Worm (Caenorhabditis elegans) whole organism, mixed stage, embryonic: Measurements from ENCODE around the gene ada-2.

ENCODE experiments used
- bed-3 ChIP-seq: fragments of 200-800 bp; sonication (Bioruptor generic); optimal IDR thresholded peaks from 3 replicates; lab custom pipeline; 2018; ENCODE audit warnings: mild to moderate bottlenecking, missing genetic modification characterization, moderate library complexity, missing compliant biosample characterization
- blmp-1 ChIP-seq: fragments of 150-350 bp; optimal IDR thresholded peaks from 2 replicates; lab custom pipeline; 2014; ENCODE audit warnings: missing biosample characterization, missing genetic modification characterization
- ceh-39 ChIP-seq: fragments of 150-350 bp; optimal IDR thresholded peaks from 2 replicates; lab custom pipeline; 2014; ENCODE audit warnings: missing biosample characterization, missing genetic modification characterization
- ceh-43 ChIP-seq: fragments of 200-800 bp; sonication (Bioruptor generic); optimal IDR thresholded peaks from 2 replicates; lab custom pipeline; 2018; ENCODE audit warnings: mild to moderate bottlenecking, missing genetic modification characterization, moderate library complexity, missing compliant biosample characterization
- ceh-83 ChIP-seq: fragments of 200-800 bp; sonication (Bioruptor generic); optimal IDR thresholded peaks from 2 replicates; lab custom pipeline; 2018; ENCODE audit warnings: mild to moderate bottlenecking, missing genetic modification characterization, missing compliant biosample characterization
- ces-1 ChIP-seq: fragments of 150-350 bp; optimal IDR thresholded peaks from 2 replicates; lab custom pipeline; 2014; ENCODE audit warnings: missing biosample characterization, missing genetic modification reagents, missing genetic modification characterization
- cnd-1 ChIP-seq: fragments of 200-800 bp; sonication (Bioruptor generic); optimal IDR thresholded peaks from 2 replicates; lab custom pipeline; 2018; ENCODE audit warnings: mild to moderate bottlenecking, missing genetic modification characterization, missing compliant biosample characterization
- drap-1 ChIP-seq: fragments of 200-800 bp; sonication (Bioruptor generic); optimal IDR thresholded peaks from 3 replicates; lab custom pipeline; 2018; ENCODE audit warnings: mild to moderate bottlenecking, missing genetic modification characterization, missing compliant biosample characterization
- elt-1 ChIP-seq: sonication (generic microtip); optimal IDR thresholded peaks from 2 replicates; lab custom pipeline; 2017; ENCODE audit warnings: missing genetic modification characterization, mild to moderate bottlenecking, missing compliant biosample characterization, antibody characterized with exemption, moderate library complexity, borderline replicate concordance; ENCODE audit not compliant: insufficient read depth
- elt-3 ChIP-seq: fragments of 150-350 bp; optimal IDR thresholded peaks from 2 replicates; lab custom pipeline; 2014; ENCODE audit warnings: missing biosample characterization, missing genetic modification characterization
- flh-1 ChIP-seq: fragments of 200-800 bp; sonication (Bioruptor generic); optimal IDR thresholded peaks from 2 replicates; lab custom pipeline; 2018; ENCODE audit warnings: mild to moderate bottlenecking, missing genetic modification characterization, moderate library complexity, missing compliant biosample characterization
- ham-2 ChIP-seq: fragments of 200-800 bp; sonication (Bioruptor generic); optimal IDR thresholded peaks from 2 replicates; lab custom pipeline; 2018; ENCODE audit warnings: mild to moderate bottlenecking, missing genetic modification characterization, missing compliant biosample characterization
- hlh-1 ChIP-seq: fragments of 150-350 bp; optimal IDR thresholded peaks from 2 replicates; lab custom pipeline; 2014; ENCODE audit warnings: missing biosample characterization, missing genetic modification reagents, missing genetic modification characterization
- lin-13 ChIP-seq: fragments of 150-350 bp; optimal IDR thresholded peaks from 2 replicates; lab custom pipeline; 2014; ENCODE audit warnings: missing biosample characterization, missing genetic modification characterization
- lin-32 ChIP-seq: fragments of 200-800 bp; sonication (Bioruptor generic); optimal IDR thresholded peaks from 2 replicates; lab custom pipeline; 2018; ENCODE audit warnings: mild to moderate bottlenecking, missing genetic modification characterization, missing compliant biosample characterization
- lsy-2 ChIP-seq: fragments of 150-350 bp; optimal IDR thresholded peaks from 2 replicates; lab custom pipeline; 2014; ENCODE audit warnings: missing biosample characterization, missing genetic modification characterization
- mab-5 ChIP-seq: fragments of 150-350 bp; optimal IDR thresholded peaks from 2 replicates; lab custom pipeline; 2014; ENCODE audit warnings: missing biosample characterization, missing genetic modification characterization
- mep-1 ChIP-seq: fragments of 150-350 bp; optimal IDR thresholded peaks from 2 replicates; lab custom pipeline; 2017; ENCODE audit warnings: missing biosample characterization, missing genetic modification reagents, missing genetic modification characterization, inconsistent platforms
- mls-2 ChIP-seq: sonication (generic microtip); optimal IDR thresholded peaks from 2 replicates; lab custom pipeline; 2016; ENCODE audit warnings: mild to moderate bottlenecking, missing genetic modification characterization, moderate library complexity, missing compliant biosample characterization
- nhr-2 ChIP-seq: fragments of 150-350 bp; optimal IDR thresholded peaks from 2 replicates; lab custom pipeline; 2014; ENCODE audit warnings: missing biosample characterization, missing genetic modification characterization
- nhr-237 ChIP-seq: fragments of 150-350 bp; optimal IDR thresholded peaks from 2 replicates; lab custom pipeline; 2014; ENCODE audit warnings: missing biosample characterization, missing genetic modification characterization
- nhr-28 ChIP-seq: fragments of 150-350 bp; optimal IDR thresholded peaks from 2 replicates; lab custom pipeline; 2014; ENCODE audit warnings: missing biosample characterization, missing genetic modification characterization
- nhr-76 ChIP-seq: sonication (generic microtip); optimal IDR thresholded peaks from 2 replicates; lab custom pipeline; 2017; ENCODE audit warnings: missing biosample characterization, missing genetic modification characterization
- pha-4 ChIP-seq: fragments of 150-350 bp; optimal IDR thresholded peaks from 2 replicates; lab custom pipeline; 2018; ENCODE audit warnings: missing biosample characterization, missing genetic modification reagents, missing genetic modification characterization
- sem-2 ChIP-seq: fragments of 200-800 bp; sonication (Bioruptor generic); optimal IDR thresholded peaks from 2 replicates; lab custom pipeline; 2018; ENCODE audit warnings: mild to moderate bottlenecking, missing genetic modification characterization, missing compliant biosample characterization
- snpc-4 ChIP-seq: fragments of 150-350 bp; optimal IDR thresholded peaks from 2 replicates; lab custom pipeline; 2014; ENCODE audit warnings: missing biosample characterization, missing genetic modification characterization
- tbx-8 ChIP-seq: fragments of 200-800 bp; sonication (Bioruptor generic); optimal IDR thresholded peaks from 2 replicates; lab custom pipeline; 2018; ENCODE audit warnings: mild to moderate bottlenecking, missing genetic modification characterization, moderate library complexity, missing compliant biosample characterization
- unc-120 ChIP-seq: sonication (generic microtip); optimal IDR thresholded peaks from 2 replicates; lab custom pipeline; 2017; ENCODE audit warnings: missing genetic modification characterization, missing compliant biosample characterization; ENCODE audit not compliant: poor library complexity, severe bottlenecking
- unc-39 ChIP-seq: fragments of 150-350 bp; optimal IDR thresholded peaks from 2 replicates; lab custom pipeline; 2014; ENCODE audit warnings: missing biosample characterization, missing genetic modification characterization
- unc-62 ChIP-seq: fragments of 150-350 bp; optimal IDR thresholded peaks from 2 replicates; lab custom pipeline; 2014; ENCODE audit warnings: missing biosample characterization, missing genetic modification reagents, missing genetic modification characterization
- zip-8 ChIP-seq: fragments of 150-350 bp; optimal IDR thresholded peaks from 2 replicates; lab custom pipeline; 2014; ENCODE audit warnings: missing biosample characterization, missing genetic modification characterization
- ztf-11 ChIP-seq: fragments of 150-350 bp; optimal IDR thresholded peaks from 2 replicates; lab custom pipeline; 2014; ENCODE audit warnings: missing biosample characterization, missing genetic modification characterization

ada-2 gene

ce11 chrII:7279808-7280207, 27.7 kb downstream of the ada-2 start:
- TF ChIP-seq snpc-4 (tag; lab: Kevin White, UChicago), result no peak
- no peak for TF ChIP-seq zip-8 (tag; lab: Kevin White, UChicago)
- TF ChIP-seq cnd-1 (tag; lab: Kevin White, UChicago), result no peak
- TF ChIP-seq blmp-1, result no peak
- no peak for TF ChIP-seq nhr-28 (tag; lab: Kevin White, UChicago)
- no peak for TF ChIP-seq elt-3
- no peak for TF ChIP-seq lin-32
- TF ChIP-seq ztf-11, result no peak
- no peak for TF ChIP-seq sem-2 (GFP tag; lab: Kevin White, UChicago)
- no peak for TF ChIP-seq hlh-1 (tag; lab: Kevin White, UChicago)
- TF ChIP-seq mab-5 (tag; lab: Kevin White, UChicago), result no peak

ce11 chrII:7280584-7280983, 28.5 kb downstream of the ada-2 start:
- TF ChIP-seq lsy-2, result no peak
- TF ChIP-seq hlh-1 (tag; lab: Kevin White, UChicago), result no peak
- no peak for TF ChIP-seq unc-120 (tag; lab: Kevin White, UChicago)
- no peak for TF ChIP-seq lin-32
- TF ChIP-seq, all 35 proteins: peak for 0

- no peak for TF ChIP-seq mep-1 (tag; lab: Kevin White, UChicago)
- TF ChIP-seq tbx-8 (GFP tag; lab: Kevin White, UChicago), result no peak
- TF ChIP-seq nhr-28 (tag; lab: Kevin White, UChicago), result no peak
- TF ChIP-seq zip-8 (tag; lab: Kevin White, UChicago), result no peak
- no peak for TF ChIP-seq sem-2 (GFP tag; lab: Kevin White, UChicago)
- no peak for TF ChIP-seq ceh-39 (tag; lab: Kevin White, UChicago)
- no peak for TF ChIP-seq flh-1
- no peak for TF ChIP-seq bed-3 (GFP tag; lab: Kevin White, UChicago)
- no peak for TF ChIP-seq hlh-1 (tag; lab: Kevin White, UChicago)
- no peak for TF ChIP-seq nhr-76
These were observed 31.0 kb downstream of the ada-2 start for ce11 chrII:7283063-7283462.

- TF ChIP-seq cnd-1 (tag; lab: Kevin White, UChicago) (no peak), mab-5 (tag; lab: Kevin White, UChicago) (no peak), lin-13 (tag; lab: Kevin White, UChicago) (no peak), blmp-1 (no peak), elt-3 (no peak), nhr-28 (tag; lab: Kevin White, UChicago) (no peak), ztf-11 (no peak), snpc-4 (tag; lab: Kevin White, UChicago) (no peak), sem-2 (GFP tag; lab: Kevin White, UChicago) (no peak), ceh-83 (GFP tag; lab: Kevin White, UChicago) (no peak), unc-39 (tag; lab: Kevin White, UChicago) (no peak), lsy-2 (no peak), drap-1 (GFP tag; lab: Kevin White, UChicago) (no peak), ham-2 (no peak), ceh-39 (tag; lab: Kevin White, UChicago) (no peak), unc-62 (GFP tag; lab: Kevin White, UChicago) (no peak), nhr-237 (no peak), bed-3 (GFP tag; lab: Kevin White, UChicago) (no peak), ceh-43 (GFP tag; lab: Kevin White, UChicago) (no peak), nhr-76 (no peak)
- TF ChIP-seq, all 35 proteins: peak for 0
These were observed 35.1 kb downstream of the ada-2 start for ce11 chrII:7287140-7287539.

- TF ChIP-seq flh-1, result no peak
- peak; percentile 73 for TF ChIP-seq elt-3
These were observed 35.6 kb downstream of the ada-2 start for ce11 chrII:7287709-7288108.

- no peak for TF ChIP-seq elt-1 (tag; lab: Kevin White, UChicago)
- TF ChIP-seq lin-32, result no peak
- no peak for TF ChIP-seq ztf-11
- TF ChIP-seq unc-62 (GFP tag; lab: Kevin White, UChicago), result no peak
- no peak for TF ChIP-seq bed-3 (GFP tag; lab: Kevin White, UChicago)
- no peak for TF ChIP-seq nhr-237
- no peak for TF ChIP-seq nhr-76
- no peak for TF ChIP-seq sem-2 (GFP tag; lab: Kevin White, UChicago)
- TF ChIP-seq ham-2, result no peak
- no peak for TF ChIP-seq blmp-1
- no peak for TF ChIP-seq mls-2 (tag; lab: Kevin White, UChicago)
- TF ChIP-seq nhr-2 (tag; lab: Kevin White, UChicago), result no peak
- TF ChIP-seq snpc-4 (tag; lab: Kevin White, UChicago), result no peak
- TF ChIP-seq ces-1 (GFP tag; lab: Kevin White, UChicago), result no peak
- no peak for TF ChIP-seq pha-4 (tag; lab: Kevin White, UChicago)
- TF ChIP-seq drap-1 (GFP tag; lab: Kevin White, UChicago), result no peak
These were observed 37.9 kb downstream of the ada-2 start, which contains the start of gene C30G12.2 for ce11 chrII:7289923-7290476. C30G12.2 (plus strand) TSS chrII:7290426.
